Worm (Caenorhabditis elegans): ENCODE data around the gene F55H2.5.

F55H2.5 gene

DNA sequence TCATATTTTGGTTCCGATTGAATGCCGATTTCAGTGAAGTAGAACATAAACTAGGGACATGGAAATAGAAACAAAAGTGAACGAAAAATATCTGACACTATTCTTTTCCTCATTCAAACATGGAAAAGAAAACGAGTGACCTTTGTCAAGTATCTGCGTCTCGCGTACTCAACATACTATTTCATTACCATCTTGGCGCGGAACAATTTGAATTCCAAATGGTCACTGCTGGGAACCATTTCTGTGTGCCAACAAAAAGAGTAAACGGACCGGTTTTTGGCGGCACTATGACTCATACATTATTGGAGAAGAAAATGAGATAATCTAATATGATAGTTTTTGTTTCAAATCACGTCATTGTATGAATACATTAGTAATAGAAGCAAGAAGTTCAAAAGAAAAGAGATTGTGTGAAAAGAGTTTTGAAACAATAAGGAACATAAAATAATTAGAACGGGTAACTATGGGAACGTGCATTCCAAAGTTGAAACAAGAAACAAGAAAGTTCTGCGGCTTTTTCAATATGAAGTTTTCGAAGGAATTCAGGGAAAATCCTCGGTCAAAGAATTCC lies 28.8 kb upstream of the F55H2.5 start:
- TF ChIP-seq lsy-2 (tag; optimal IDR thresholded peaks at IDR 0.05) (peak in 1 of 2 experiments; percentile 6), sptf-1 (tag; optimal IDR thresholded peaks at IDR 0.05) (no peak), nhr-28 (tag; optimal IDR thresholded peaks at IDR 0.05) (no peak), unc-86 (tag; optimal IDR thresholded peaks at IDR 0.05) (no peak), mep-1 (tag; optimal IDR thresholded peaks at IDR 0.05) (peak; percentile 37), blmp-1 (tag; optimal IDR thresholded peaks at IDR 0.05) (peak; percentile 39), snu-23 (GFP tag; optimal IDR thresholded peaks at IDR 0.05) (peak; percentile 7), lin-13 (GFP tag; optimal IDR thresholded peaks at IDR 0.05) (peak; percentile 4), dpl-1 (GFP tag; optimal IDR thresholded peaks at IDR 0.05) (peak in 1 of 3 experiments; percentile 3), tlp-1 (tag; optimal IDR thresholded peaks at IDR 0.05) (no peak), nhr-90 (tag; optimal IDR thresholded peaks at IDR 0.05; ENCODE audit: poor library complexity) (no peak), efl-1 (optimal IDR thresholded peaks at IDR 0.05) (no peak), efl-1 (GFP tag; optimal IDR thresholded peaks at IDR 0.05 in 1 of 2) (peak in 1 of 2 experiments; percentile 84), nhr-85 (tag) (peak; percentile 51), aha-1 (tag; optimal IDR thresholded peaks at IDR 0.05) (no peak), egl-27 (tag; optimal IDR thresholded peaks at IDR 0.05) (no peak), aly-2 (tag; optimal IDR thresholded peaks at IDR 0.05) (no peak), lin-14 (GFP tag; optimal IDR thresholded peaks at IDR 0.05) (peak; percentile 67), mef-2 (tag; optimal IDR thresholded peaks at IDR 0.05) (no peak)

DNA sequence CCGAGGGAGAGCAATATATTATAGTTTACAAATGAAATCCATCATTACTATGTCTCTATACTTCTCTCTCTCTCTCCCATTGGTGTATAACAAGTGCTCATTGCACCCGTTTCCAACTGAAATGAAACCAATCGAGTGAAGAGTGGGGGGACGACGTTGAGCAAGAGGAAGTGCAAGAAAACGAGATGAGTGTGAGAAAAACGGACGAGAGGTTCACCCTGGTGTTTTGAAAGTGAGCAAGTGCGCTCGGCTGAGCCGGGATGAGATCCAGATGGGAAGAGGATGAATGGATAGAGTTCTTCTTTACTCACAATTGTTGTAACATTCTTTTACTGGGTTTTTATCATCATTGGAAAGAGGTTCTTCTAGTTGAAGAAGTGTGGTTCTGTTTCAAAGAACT lies 27.6 kb upstream of the F55H2.5 start:
- no peak for TF ChIP-seq tbx-2 (tag; optimal IDR thresholded peaks at IDR 0.05)
- TF ChIP-seq nhr-237 (tag; optimal IDR thresholded peaks at IDR 0.05): no peak
- no peak for TF ChIP-seq egl-13 (tag; optimal IDR thresholded peaks at IDR 0.05)
- TF ChIP-seq nhr-19 (GFP tag; conservative IDR thresholded peaks at IDR 0.05): no peak
- no peak for TF ChIP-seq elt-2 (tag; optimal IDR thresholded peaks at IDR 0.05)
- TF ChIP-seq swsn-7 (tag; optimal IDR thresholded peaks at IDR 0.05): peak; percentile 27
- peak; percentile 58 for TF ChIP-seq fkh-4 (tag; optimal IDR thresholded peaks at IDR 0.05; ENCODE audit: borderline replicate concordance)
- no peak for TF ChIP-seq nhr-77 (tag; optimal IDR thresholded peaks at IDR 0.05)
- TF ChIP-seq alr-1 (tag; optimal IDR thresholded peaks at IDR 0.05; ENCODE audit: borderline replicate concordance): no peak
- no peak for TF ChIP-seq ces-1 (GFP tag; optimal IDR thresholded peaks at IDR 0.05)
- no peak for TF ChIP-seq snpc-4 (tag; optimal IDR thresholded peaks at IDR 0.05)
- TF ChIP-seq grh-1 (GFP tag; IDR thresholded peaks at IDR 0.05): no peak
- TF ChIP-seq C16A3.4 (tag; optimal IDR thresholded peaks at IDR 0.05): no peak
- TF ChIP-seq sup-37 (GFP tag; optimal IDR thresholded peaks at IDR 0.05): no peak
- no peak for TF ChIP-seq zag-1 (tag; optimal IDR thresholded peaks at IDR 0.05)
- no peak for TF ChIP-seq nhr-12 (tag; optimal IDR thresholded peaks at IDR 0.05)
- TF ChIP-seq ceh-63 (GFP tag; optimal IDR thresholded peaks at IDR 0.05): no peak
- no peak for TF ChIP-seq aha-1 (tag; optimal IDR thresholded peaks at IDR 0.05)
- TF ChIP-seq C34B4.2 (tag; optimal IDR thresholded peaks at IDR 0.05): no peak
- no peak for TF ChIP-seq nhr-76 (tag; optimal IDR thresholded peaks at IDR 0.05)
- no peak for TF ChIP-seq ceh-88 (GFP tag; IDR thresholded peaks at IDR 0.05)
- no peak for TF ChIP-seq pax-3 (tag; optimal IDR thresholded peaks at IDR 0.05)
- TF ChIP-seq xbp-1 (tag; optimal IDR thresholded peaks at IDR 0.05): peak; percentile 14
- no peak for TF ChIP-seq ama-1 (optimal IDR thresholded peaks at IDR 0.05)
- no peak for TF ChIP-seq elt-3 (tag; optimal IDR thresholded peaks at IDR 0.05)
- TF ChIP-seq lsy-2 (tag; optimal IDR thresholded peaks at IDR 0.05): peak in 1 of 2 experiments; percentile 64
- peak; percentile 76 for TF ChIP-seq lin-14 (GFP tag; optimal IDR thresholded peaks at IDR 0.05)
- TF ChIP-seq isw-1 (GFP tag; IDR thresholded peaks at IDR 0.05): peak; percentile 15
- no peak for TF ChIP-seq hlh-4 (tag; optimal IDR thresholded peaks at IDR 0.05)
- TF ChIP-seq nhr-47 (tag; optimal IDR thresholded peaks at IDR 0.05): no peak
- TF ChIP-seq ceh-90 (tag; optimal IDR thresholded peaks at IDR 0.05): no peak
- peak; percentile 96 for TF ChIP-seq dsc-1 (tag; optimal IDR thresholded peaks at IDR 0.05)
- no peak for TF ChIP-seq fkh-10 (GFP tag; optimal IDR thresholded peaks at IDR 0.05)
- TF ChIP-seq jun-1 (tag; optimal IDR thresholded peaks at IDR 0.05): no peak
- no peak for TF ChIP-seq fos-1 (tag; optimal IDR thresholded peaks at IDR 0.05)
- no peak for TF ChIP-seq tlp-1 (tag; optimal IDR thresholded peaks at IDR 0.05)
- TF ChIP-seq egl-27 (tag; optimal IDR thresholded peaks at IDR 0.05): no peak
- no peak for TF ChIP-seq mef-2 (tag; optimal IDR thresholded peaks at IDR 0.05)
- peak in 1 of 3 experiments; percentile 49 for TF ChIP-seq ceh-82 (tag; optimal IDR thresholded peaks at IDR 0.05)
- TF ChIP-seq C04F5.9 (tag; optimal IDR thresholded peaks at IDR 0.05): no peak
